Worm (Caenorhabditis elegans) whole organism, early embryonic: Measurements from ENCODE around the gene nkat-3.

Experiments used
- B0310.2 ChIP-seq: sonication (generic microtip); optimal IDR thresholded peaks from 2 replicates; lab custom pipeline; 2016; ENCODE audit warnings: mild to moderate bottlenecking, missing genetic modification characterization, missing compliant biosample characterization
- F13C5.2 ChIP-seq: sonication (generic microtip); optimal IDR thresholded peaks from 2 replicates; lab custom pipeline; 2017; ENCODE audit warnings: mild to moderate bottlenecking, missing genetic modification characterization, inconsistent platforms, missing compliant biosample characterization
- aly-1 ChIP-seq: sonication (generic microtip); optimal IDR thresholded peaks from 2 replicates; lab custom pipeline; 2016; ENCODE audit warnings: missing genetic modification characterization, missing compliant biosample characterization
- ama-1 ChIP-seq: fragments of 150-350 bp; optimal IDR thresholded peaks from 2 replicates; lab custom pipeline; 2014
- ceh-13 ChIP-seq: fragments of 200-800 bp; sonication (Bioruptor generic); optimal IDR thresholded peaks from 2 replicates; lab custom pipeline; 2018; ENCODE audit warnings: mild to moderate bottlenecking, missing genetic modification characterization, missing compliant biosample characterization
- ceh-36 ChIP-seq: sonication (generic microtip); optimal IDR thresholded peaks from 2 replicates; lab custom pipeline; 2016; ENCODE audit warnings: missing genetic modification characterization, inconsistent platforms, missing compliant biosample characterization
- ets-7 ChIP-seq: sonication (generic microtip); optimal IDR thresholded peaks from 2 replicates; lab custom pipeline; 2016; ENCODE audit warnings: missing genotype, missing genetic modification characterization, missing compliant biosample characterization
- flt-1 ChIP-seq: fragments of 200-800 bp; sonication (Bioruptor generic); IDR thresholded peaks from 2 replicates; pipeline ENCODE4 v1.3.6; 2022; ENCODE audit warnings: missing genetic modification characterization, missing compliant biosample characterization
- hmbx-1 ChIP-seq: sonication (generic microtip); optimal IDR thresholded peaks from 2 replicates; lab custom pipeline; 2016; ENCODE audit warnings: mild to moderate bottlenecking, missing genetic modification characterization, missing compliant biosample characterization
- hmg-4 ChIP-seq: fragments of 200-800 bp; sonication (Bioruptor generic); optimal IDR thresholded peaks from 2 replicates; lab custom pipeline; 2018; ENCODE audit warnings: mild to moderate bottlenecking, missing genetic modification characterization, missing compliant biosample characterization
- hnd-1 ChIP-seq: sonication (generic microtip); optimal IDR thresholded peaks from 2 replicates; lab custom pipeline; 2016; ENCODE audit warnings: missing genetic modification characterization, missing compliant biosample characterization
- pes-1 ChIP-seq: fragments of 200-800 bp; sonication (Bioruptor generic); IDR thresholded peaks from 2 replicates; pipeline ENCODE4 v1.3.6; 2022; ENCODE audit warnings: missing genetic modification reagents, missing genetic modification characterization, missing compliant biosample characterization
- scrt-1 ChIP-seq: fragments of 200-800 bp; sonication (Bioruptor generic); IDR thresholded peaks from 2 replicates; pipeline ENCODE4 v1.3.6; 2022; ENCODE audit warnings: missing genetic modification characterization, missing compliant biosample characterization
- sea-1 ChIP-seq: fragments of 200-800 bp; sonication (Bioruptor generic); conservative IDR thresholded peaks from 2 replicates; pipeline ENCODE4 v1.3.6; 2022; ENCODE audit warnings: missing genetic modification characterization, missing compliant biosample characterization
- tbx-11 ChIP-seq: fragments of 200-800 bp; sonication (Bioruptor generic); IDR thresholded peaks from 2 replicates; pipeline ENCODE4 v1.3.6; 2022; ENCODE audit warnings: missing genetic modification characterization, missing compliant biosample characterization
- tbx-37 ChIP-seq: fragments of 200-800 bp; sonication (Bioruptor generic); conservative IDR thresholded peaks from 2 replicates; pipeline ENCODE4 v1.3.6; 2022; ENCODE audit warnings: missing genetic modification reagents, missing genetic modification characterization, missing compliant biosample characterization
- tra-4 ChIP-seq: sonication (generic microtip); optimal IDR thresholded peaks from 2 replicates; lab custom pipeline; 2017; ENCODE audit warnings: missing genetic modification characterization, missing compliant biosample characterization

The nkat-3 gene

DNA sequence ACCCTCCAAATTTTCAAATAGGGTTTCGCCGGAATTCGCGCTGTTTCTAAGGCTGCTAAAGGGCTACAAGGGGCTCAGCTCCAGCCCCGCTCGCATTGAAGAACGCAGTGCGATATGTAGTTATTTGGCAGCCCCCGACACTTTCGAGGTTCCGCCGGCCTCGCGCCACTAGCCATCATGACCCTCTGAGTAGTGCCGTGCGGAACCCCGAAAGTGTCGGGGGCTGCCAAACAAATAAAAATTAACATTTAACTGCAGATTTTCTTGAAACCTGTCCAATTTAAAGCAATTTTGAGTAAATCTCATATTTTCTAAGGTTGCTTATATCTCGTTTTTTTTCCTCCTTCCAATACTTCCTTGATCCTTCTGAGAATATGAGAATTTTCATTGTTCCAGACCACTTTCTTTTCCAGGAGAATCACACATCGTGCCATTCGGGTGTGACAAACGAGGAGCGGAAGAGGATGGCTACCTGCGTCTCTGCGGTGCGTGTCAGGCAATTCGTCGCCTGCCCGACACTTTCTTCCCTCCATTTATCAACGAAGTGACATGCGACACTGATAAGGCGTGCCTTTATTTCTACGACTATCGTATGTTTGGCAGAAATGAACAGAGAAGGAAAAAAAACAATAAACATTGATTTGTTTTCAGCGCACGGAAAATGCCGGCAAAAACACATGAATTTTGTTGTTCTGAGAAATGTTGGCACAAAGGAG is 17.7 kb upstream of the nkat-3 start:
- no peak for TF ChIP-seq tbx-11
- TF ChIP-seq sea-1 (GFP tag; lab: Robert Waterston, UW): no peak
- TF ChIP-seq ceh-36 (tag; lab: Kevin White, UChicago): no peak
- TF ChIP-seq ceh-13 (GFP tag; lab: Kevin White, UChicago): no peak
- TF ChIP-seq hmg-4: no peak
- TF ChIP-seq B0310.2 (tag; lab: Kevin White, UChicago): no peak

DNA sequence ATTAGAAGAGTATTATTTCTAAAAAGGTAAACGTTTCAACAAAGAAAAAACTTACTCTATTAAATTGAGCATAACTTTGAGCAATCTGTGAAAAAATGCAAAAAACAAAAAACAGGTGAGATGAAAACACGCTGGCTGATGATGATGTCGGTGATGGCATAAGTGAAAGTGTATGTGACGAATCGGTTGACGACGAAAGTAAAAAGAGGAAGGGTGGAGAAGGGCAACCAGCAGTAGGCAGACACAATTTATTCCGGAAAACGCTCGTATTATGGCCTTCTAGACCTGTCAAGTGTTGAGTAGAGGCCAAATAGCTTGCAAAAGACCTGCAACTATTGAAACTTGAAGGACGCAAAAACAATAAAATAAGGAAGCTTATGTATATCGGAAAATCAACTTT is 13.6 kb upstream of the nkat-3 start, which contains the start of gene nas-13:
nas-13 (minus strand) TSS at position 323 of the 400 bp plus-strand sequence.
- TF ChIP-seq flt-1 (GFP tag; lab: Robert Waterston, UW) (no peak), tbx-11 (no peak), sea-1 (GFP tag; lab: Robert Waterston, UW) (no peak), hmg-4 (no peak), hnd-1 (tag; lab: Kevin White, UChicago) (no peak), tra-4 (tag; lab: Kevin White, UChicago) (no peak), B0310.2 (tag; lab: Kevin White, UChicago) (no peak), ets-7 (tag; lab: Kevin White, UChicago) (no peak), hmbx-1 (tag; lab: Kevin White, UChicago) (no peak), ama-1 (lab: Kevin White, UChicago) (no peak), ceh-13 (GFP tag; lab: Kevin White, UChicago) (no peak), scrt-1 (GFP tag; lab: Robert Waterston, UW) (no peak), aly-1 (no peak), F13C5.2 (tag; lab: Kevin White, UChicago) (no peak), tbx-37 (GFP tag; lab: Robert Waterston, UW) (no peak), ceh-36 (tag; lab: Kevin White, UChicago) (no peak), pes-1 (GFP tag; lab: Robert Waterston, UW) (no peak)

DNA sequence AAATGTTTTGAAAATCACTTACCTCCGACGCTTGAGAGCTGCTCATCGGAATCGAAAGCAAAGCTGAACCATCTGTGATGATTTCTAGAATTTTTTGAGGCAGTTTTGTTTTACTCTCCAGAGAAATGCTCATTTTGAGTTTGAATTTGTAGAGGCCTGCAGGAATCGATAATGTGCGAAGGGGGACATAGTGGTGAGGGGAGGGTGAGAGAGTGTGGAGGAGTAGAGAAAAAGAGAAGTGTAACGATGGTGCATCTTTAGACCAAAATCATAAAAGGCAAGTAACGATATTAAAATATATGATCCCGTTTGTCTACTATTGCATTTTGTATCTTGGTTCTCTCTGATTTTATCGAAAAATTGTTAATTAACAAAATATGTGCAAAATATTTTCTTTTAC is 10.5 kb upstream of the nkat-3 start, which contains the start of gene blos-8:
blos-8 (minus strand) TSS at position 216 of the 400 bp plus-strand sequence.
- no peak for TF ChIP-seq hmbx-1 (tag; lab: Kevin White, UChicago)
- TF ChIP-seq hmg-4: no peak
- TF ChIP-seq aly-1: no peak
- no peak for TF ChIP-seq pes-1 (GFP tag; lab: Robert Waterston, UW)
- no peak for TF ChIP-seq flt-1 (GFP tag; lab: Robert Waterston, UW)
- no peak for TF ChIP-seq tbx-11
- no peak for TF ChIP-seq ets-7 (tag; lab: Kevin White, UChicago)
- no peak for TF ChIP-seq ceh-36 (tag; lab: Kevin White, UChicago)
- TF ChIP-seq hnd-1 (tag; lab: Kevin White, UChicago): no peak
- TF ChIP-seq B0310.2 (tag; lab: Kevin White, UChicago): no peak
- TF ChIP-seq scrt-1 (GFP tag; lab: Robert Waterston, UW): no peak
- no peak for TF ChIP-seq F13C5.2 (tag; lab: Kevin White, UChicago)
- TF ChIP-seq ceh-13 (GFP tag; lab: Kevin White, UChicago): no peak
- no peak for TF ChIP-seq ama-1 (lab: Kevin White, UChicago)
- TF ChIP-seq tbx-37 (GFP tag; lab: Robert Waterston, UW): no peak
- TF ChIP-seq sea-1 (GFP tag; lab: Robert Waterston, UW): no peak
- no peak for TF ChIP-seq tra-4 (tag; lab: Kevin White, UChicago)

DNA sequence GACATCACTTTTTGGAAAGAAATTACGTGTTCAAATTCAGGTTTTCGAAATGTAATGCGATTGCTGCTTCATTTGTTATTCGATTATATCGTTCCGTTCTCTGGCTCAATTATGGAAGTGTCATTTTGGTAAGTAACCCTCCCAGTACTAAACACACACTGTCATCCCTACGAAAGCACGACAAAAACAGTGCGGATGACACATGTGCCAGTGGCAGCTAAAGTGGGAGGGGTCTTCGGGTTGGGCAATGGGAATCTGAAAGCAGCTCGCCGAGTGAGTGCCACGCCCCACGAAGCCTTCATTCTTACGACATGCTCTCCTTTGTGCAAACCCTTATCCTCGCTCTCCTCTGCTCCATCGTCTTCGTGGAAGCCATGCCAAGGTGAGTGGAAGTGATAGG is 8.0 kb upstream of the nkat-3 start, which contains the start of gene flp-32:
flp-32 (plus strand) TSS at position 301 of the 400 bp plus-strand sequence.
- TF ChIP-seq sea-1 (GFP tag; lab: Robert Waterston, UW): no peak
- no peak for TF ChIP-seq aly-1
- no peak for TF ChIP-seq ceh-13 (GFP tag; lab: Kevin White, UChicago)
- TF ChIP-seq ama-1 (lab: Kevin White, UChicago): no peak
- no peak for TF ChIP-seq B0310.2 (tag; lab: Kevin White, UChicago)
- no peak for TF ChIP-seq F13C5.2 (tag; lab: Kevin White, UChicago)
- TF ChIP-seq hmg-4: no peak
- TF ChIP-seq tbx-37 (GFP tag; lab: Robert Waterston, UW): no peak
- TF ChIP-seq ets-7 (tag; lab: Kevin White, UChicago): no peak
- no peak for TF ChIP-seq hmbx-1 (tag; lab: Kevin White, UChicago)
- no peak for TF ChIP-seq hnd-1 (tag; lab: Kevin White, UChicago)
- no peak for TF ChIP-seq pes-1 (GFP tag; lab: Robert Waterston, UW)
- no peak for TF ChIP-seq tbx-11

DNA sequence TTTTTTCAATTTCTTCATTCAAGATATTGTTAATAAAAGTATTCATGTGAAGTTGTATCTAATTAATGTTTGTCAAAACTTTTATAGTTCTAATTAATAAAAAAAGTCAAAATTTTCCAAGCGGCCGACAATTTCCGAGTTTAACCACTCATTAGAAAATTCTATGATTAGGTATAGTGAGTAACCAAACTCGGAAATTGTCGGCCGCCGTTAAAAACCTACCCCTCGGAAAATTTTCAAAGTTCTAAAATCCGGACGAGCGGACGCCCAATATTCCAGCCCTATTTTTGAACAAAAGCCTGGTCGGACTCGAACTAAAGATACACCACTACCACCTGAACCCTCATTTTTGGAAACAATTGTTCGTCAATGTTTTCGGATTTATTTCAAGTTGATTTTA is 6.6 kb upstream of the nkat-3 start:
- TF ChIP-seq ets-7 (tag; lab: Kevin White, UChicago) (no peak), sea-1 (GFP tag; lab: Robert Waterston, UW) (no peak), B0310.2 (tag; lab: Kevin White, UChicago) (no peak), aly-1 (no peak), ceh-13 (GFP tag; lab: Kevin White, UChicago) (no peak), flt-1 (GFP tag; lab: Robert Waterston, UW) (no peak), pes-1 (GFP tag; lab: Robert Waterston, UW) (no peak), tbx-37 (GFP tag; lab: Robert Waterston, UW) (no peak), hmbx-1 (tag; lab: Kevin White, UChicago) (no peak), tbx-11 (no peak), hmg-4 (no peak), F13C5.2 (tag; lab: Kevin White, UChicago) (no peak), ceh-36 (tag; lab: Kevin White, UChicago) (no peak), scrt-1 (GFP tag; lab: Robert Waterston, UW) (no peak), hnd-1 (tag; lab: Kevin White, UChicago) (no peak)

DNA sequence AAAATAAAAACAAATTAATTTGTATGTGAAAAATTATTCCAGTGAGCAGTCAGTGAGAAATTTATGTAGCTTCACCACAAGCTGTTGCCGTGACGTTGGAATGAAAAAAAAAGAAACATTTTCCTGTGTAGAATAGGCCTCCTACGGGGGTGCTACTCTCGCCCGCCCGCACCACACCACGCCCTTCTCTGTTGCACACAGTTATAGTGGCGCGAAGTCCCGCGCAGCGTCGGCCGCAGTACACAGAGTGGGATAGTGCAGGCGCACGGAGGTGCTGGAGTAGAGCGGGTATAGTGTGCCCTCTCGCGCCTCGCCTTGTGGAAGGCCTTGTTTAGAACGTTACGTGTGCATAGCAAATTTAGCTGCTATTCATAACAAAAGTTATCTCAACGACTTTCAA is 2.8 kb upstream of the nkat-3 start:
- TF ChIP-seq pes-1 (GFP tag; lab: Robert Waterston, UW) (no peak), ceh-36 (tag; lab: Kevin White, UChicago) (no peak), hmg-4 (no peak), tbx-37 (GFP tag; lab: Robert Waterston, UW) (no peak), hnd-1 (tag; lab: Kevin White, UChicago) (no peak), B0310.2 (tag; lab: Kevin White, UChicago) (no peak), aly-1 (no peak), tbx-11 (no peak), ets-7 (tag; lab: Kevin White, UChicago) (no peak), ama-1 (lab: Kevin White, UChicago) (no peak)
